Worm (Caenorhabditis elegans) whole organism, L1 larva: Measurements from ENCODE around the gene T14G10.8.

Experiments
- F16B12.6 ChIP-seq: fragments of 150-350 bp; optimal IDR thresholded peaks from 2 replicates; lab custom pipeline; 2014; ENCODE audit warnings: missing biosample characterization, missing genetic modification characterization
- aly-2 ChIP-seq: fragments of 150-350 bp; optimal IDR thresholded peaks from 2 replicates; lab custom pipeline; 2014; ENCODE audit warnings: missing biosample characterization, missing genetic modification characterization
- blmp-1 ChIP-seq: fragments of 150-350 bp; optimal IDR thresholded peaks from 2 replicates; lab custom pipeline; 2014; ENCODE audit warnings: missing biosample characterization, missing genetic modification characterization
- fkh-10 ChIP-seq: sonication (generic microtip); optimal IDR thresholded peaks from 2 replicates; lab custom pipeline; 2017; ENCODE audit warnings: missing biosample characterization, missing genetic modification reagents, missing genetic modification characterization
- hlh-4 ChIP-seq: sonication (generic microtip); optimal IDR thresholded peaks from 2 replicates; lab custom pipeline; 2016; ENCODE audit warnings: mild to moderate bottlenecking, missing genetic modification characterization, missing compliant biosample characterization
- hpl-2 ChIP-seq: fragments of 150-350 bp; optimal IDR thresholded peaks from 2 replicates; lab custom pipeline; 2014; ENCODE audit warnings: missing biosample characterization, missing genetic modification reagents, missing genetic modification characterization
- lin-13 ChIP-seq: fragments of 150-350 bp; optimal IDR thresholded peaks from 2 replicates; lab custom pipeline; 2014; ENCODE audit warnings: missing biosample characterization, missing genetic modification reagents, missing genetic modification characterization
- lin-15B ChIP-seq: fragments of 150-350 bp; sonication (generic microtip); optimal IDR thresholded peaks from 3 replicates; lab custom pipeline; 2014; ENCODE audit warnings: missing biosample characterization, missing genetic modification characterization
- lsy-2 ChIP-seq, 2 experiments: fragments of 150-350 bp; optimal IDR thresholded peaks; 2 replicates each; lab custom pipeline; 2014; ENCODE audit warnings: missing biosample characterization in 2 of 2, missing genetic modification characterization in 2 of 2
- mep-1 ChIP-seq: fragments of 150-350 bp; optimal IDR thresholded peaks from 2 replicates; lab custom pipeline; 2014; ENCODE audit warnings: missing biosample characterization, missing genetic modification characterization
- nhr-76 ChIP-seq: sonication (generic microtip); optimal IDR thresholded peaks from 2 replicates; lab custom pipeline; 2017; ENCODE audit warnings: missing biosample characterization, missing genetic modification characterization
- pag-3 ChIP-seq: sonication (generic microtip); optimal IDR thresholded peaks from 2 replicates; lab custom pipeline; 2017; ENCODE audit warnings: missing genetic modification characterization, mild to moderate bottlenecking, missing compliant biosample characterization, antibody characterized with exemption, borderline replicate concordance; ENCODE audit not compliant: insufficient read depth

DNA sequence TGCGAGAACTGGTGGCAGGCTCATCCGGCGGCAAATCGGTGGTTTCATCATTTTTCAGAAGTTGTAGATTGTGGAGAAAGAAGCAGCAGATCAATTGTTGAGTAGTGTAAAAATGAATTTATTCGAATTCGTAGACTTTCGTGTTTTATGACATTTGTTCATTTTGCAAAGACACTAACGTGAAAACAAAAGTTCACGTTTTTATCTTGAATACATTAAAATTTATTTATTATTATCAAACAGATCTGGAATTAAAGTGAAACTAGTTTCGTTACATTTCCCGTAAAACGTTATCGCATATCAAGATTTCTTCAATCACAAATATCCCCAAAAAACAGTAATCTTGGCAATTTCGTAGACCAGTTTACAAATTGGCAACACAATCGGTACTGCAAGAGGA, at the start of gene T14G10.8:
- TF ChIP-seq blmp-1 (tag; lab: Kevin White, UChicago) (no peak), pag-3 (tag; lab: Kevin White, UChicago) (no peak), hlh-4 (tag; lab: Kevin White, UChicago) (no peak), lsy-2 (tag; optimal IDR thresholded peaks at IDR 0.05; lab: Kevin White, UChicago) (no peak), lin-13 (GFP tag; lab: Kevin White, UChicago) (no peak), F16B12.6 (tag; lab: Kevin White, UChicago) (no peak), hpl-2 (GFP tag; lab: Kevin White, UChicago) (no peak), lin-15B (tag; lab: Kevin White, UChicago) (no peak), nhr-76 (tag; lab: Kevin White, UChicago) (no peak), fkh-10 (GFP tag; lab: Kevin White, UChicago) (no peak), mep-1 (tag; lab: Kevin White, UChicago) (no peak), aly-2 (tag; lab: Kevin White, UChicago) (no peak)
